Fruit fly (Drosophila melanogaster): Measurements from ENCODE around the gene CG15456.

Gene CG15456

dm6 chrX:20429482-20430204 lies 2.8 kb upstream of the CG15456 start, which contains the start of the genes CG11710 and mal (continued):
- TF ChIP-seq CG2120 (GFP tag; optimal IDR thresholded peaks at IDR 0.05) (peak; percentile 85), nau (GFP tag; optimal IDR thresholded peaks at IDR 0.05) (no peak), CG7786 (GFP tag; optimal IDR thresholded peaks at IDR 0.05) (peak; percentile 73), prd (optimal IDR thresholded peaks at IDR 0.05) (no peak), prd (GFP tag; IDR thresholded peaks at IDR 0.05) (peak; percentile 81), CoRest (tag; optimal IDR thresholded peaks at IDR 0.05) (peak; percentile 84), CG32772 (GFP tag; IDR thresholded peaks at IDR 0.05) (peak; percentile 68), HHEX (GFP tag; optimal IDR thresholded peaks at IDR 0.05) (no peak), onecut (GFP tag; IDR thresholded peaks at IDR 0.05) (peak; percentile 71), disco-r (GFP tag; optimal IDR thresholded peaks at IDR 0.05) (no peak), CG5180 (GFP tag; optimal IDR thresholded peaks at IDR 0.05) (no peak), Spps (tag; optimal IDR thresholded peaks at IDR 0.05) (peak; percentile 52), PHDP (tag; optimal IDR thresholded peaks at IDR 0.05) (peak; percentile 74), Atf-2 (GFP tag; optimal IDR thresholded peaks at IDR 0.05) (peak; percentile 40), en (GFP tag; optimal IDR thresholded peaks at IDR 0.05) (peak; percentile 72), TFAM (GFP tag; optimal IDR thresholded peaks at IDR 0.05) (no peak), usp (GFP tag; optimal IDR thresholded peaks at IDR 0.05) (no peak), vvl (GFP tag; IDR thresholded peaks at IDR 0.05) (peak; percentile 70; the same call in 1 of the 2 replicates), bigmax (GFP tag; optimal IDR thresholded peaks at IDR 0.05) (no peak), gsb (GFP tag; IDR thresholded peaks at IDR 0.05) (no peak), CG34376 (GFP tag; optimal IDR thresholded peaks at IDR 0.05) (peak; percentile 49), her (GFP tag; optimal IDR thresholded peaks at IDR 0.05) (peak; percentile 33), dmrt11E (tag; optimal IDR thresholded peaks at IDR 0.05) (peak; percentile 27), CG1233 (GFP tag; optimal IDR thresholded peaks at IDR 0.05) (peak; percentile 81), MESR4 (GFP tag; optimal IDR thresholded peaks at IDR 0.05) (peak; percentile 8), cas (GFP tag; IDR thresholded peaks at IDR 0.05) (no peak), lov (optimal IDR thresholded peaks at IDR 0.05) (no peak), lov (GFP tag; IDR thresholded peaks at IDR 0.05) (no peak), Opbp (GFP tag; IDR thresholded peaks at IDR 0.05; ENCODE audit: partially characterized antibody) (peak; percentile 62; the same call in 1 of the 3 replicates), CG16813 (GFP tag; IDR thresholded peaks at IDR 0.05; ENCODE audit: partially characterized antibody) (peak; percentile 35; the same call in 1 of the 3 replicates), Poxn (GFP tag; IDR thresholded peaks at IDR 0.05) (no peak), D19B (GFP tag; optimal IDR thresholded peaks at IDR 0.05) (peak; percentile 83), Hand (GFP tag; optimal IDR thresholded peaks at IDR 0.05) (peak; percentile 18), crol (GFP tag; IDR thresholded peaks at IDR 0.05) (no peak), ci (GFP tag; IDR thresholded peaks at IDR 0.05) (peak; percentile 69; the same call in 2 of the 3 replicates), CG8478 (optimal IDR thresholded peaks at IDR 0.05) (no peak), Lhr (GFP tag; optimal IDR thresholded peaks at IDR 0.05) (no peak), CG9797 (GFP tag; optimal IDR thresholded peaks at IDR 0.05) (no peak), luna (GFP tag; optimal IDR thresholded peaks at IDR 0.05) (peak; percentile 4), slou (GFP tag; optimal IDR thresholded peaks at IDR 0.05) (peak; percentile 69), dimm (GFP tag; IDR thresholded peaks at IDR 0.05) (0 out of 2 replicates have a peak, but pooled peaks have one; percentile 33), esg (GFP tag; conservative IDR thresholded peaks at IDR 0.05) (peak; percentile 80), ab (GFP tag; optimal IDR thresholded peaks at IDR 0.05) (no peak), tin (GFP tag; optimal IDR thresholded peaks at IDR 0.05) (peak; percentile 82), slp2 (GFP tag; optimal IDR thresholded peaks at IDR 0.05) (peak; percentile 64), Dref (GFP tag; IDR thresholded peaks at IDR 0.05) (peak; percentile 61), run (tag; optimal IDR thresholded peaks at IDR 0.05) (no peak), CG4404 (GFP tag; IDR thresholded peaks at IDR 0.05) (peak; percentile 58; the same call in 1 of the 2 replicates), Myb (GFP tag; optimal IDR thresholded peaks at IDR 0.05) (peak; percentile 47), hkb (optimal IDR thresholded peaks at IDR 0.05) (no peak), hkb (GFP tag; IDR thresholded peaks at IDR 0.05) (peak; percentile 63)

All from whole organism, embryonic.